Worm (Caenorhabditis elegans): Measurements from ENCODE around the gene K07D4.4.

K07D4.4 gene

DNA sequence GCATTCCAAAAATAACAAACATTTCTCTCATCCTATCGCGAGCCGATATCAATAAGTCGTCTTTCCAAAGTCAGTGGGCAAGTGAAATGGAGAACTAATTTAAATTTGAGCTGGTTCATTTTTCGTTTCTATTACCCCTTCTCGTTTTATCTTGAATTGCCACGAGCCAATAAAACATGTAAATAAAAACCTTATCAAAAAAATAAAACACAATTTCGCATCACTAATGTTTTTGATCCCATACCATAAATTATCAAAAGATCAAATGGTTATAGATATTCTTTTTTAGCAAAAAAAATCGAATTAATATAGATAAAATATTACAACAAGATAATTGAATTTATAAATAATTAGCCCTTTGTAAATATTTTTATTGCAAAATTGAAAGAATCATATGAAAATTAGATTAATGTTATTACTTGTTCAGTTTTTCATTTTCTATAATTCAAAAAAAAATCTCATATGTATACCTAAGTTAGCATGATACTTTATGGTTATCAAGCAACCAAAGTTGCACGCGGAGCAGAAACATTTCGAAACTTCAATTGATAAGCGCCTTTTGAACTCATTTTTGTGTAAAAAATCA is 39.4 kb downstream of the K07D4.4 start, which contains the start of gene Y14H12A.1:
Gene Y14H12A.1 (plus strand): TSS at position 536 of the 586 bp plus-strand sequence.
- TF ChIP-seq tbx-37 (GFP tag; conservative IDR thresholded peaks at IDR 0.05) (no peak), hnd-1 (tag; optimal IDR thresholded peaks at IDR 0.05) (no peak), sea-1 (GFP tag; conservative IDR thresholded peaks at IDR 0.05) (no peak), ceh-36 (tag; optimal IDR thresholded peaks at IDR 0.05) (no peak), F13C5.2 (tag; optimal IDR thresholded peaks at IDR 0.05) (no peak), flt-1 (GFP tag; IDR thresholded peaks at IDR 0.05) (no peak), hmg-4 (GFP tag; optimal IDR thresholded peaks at IDR 0.05) (no peak), tbx-11 (GFP tag; IDR thresholded peaks at IDR 0.05) (no peak), scrt-1 (GFP tag; IDR thresholded peaks at IDR 0.05) (no peak), ama-1 (optimal IDR thresholded peaks at IDR 0.05) (no peak), ceh-13 (GFP tag; optimal IDR thresholded peaks at IDR 0.05) (no peak), hmbx-1 (tag; optimal IDR thresholded peaks at IDR 0.05) (no peak), aly-1 (tag; optimal IDR thresholded peaks at IDR 0.05) (no peak), B0310.2 (tag; optimal IDR thresholded peaks at IDR 0.05) (no peak), pes-1 (GFP tag; IDR thresholded peaks at IDR 0.05) (no peak)

DNA sequence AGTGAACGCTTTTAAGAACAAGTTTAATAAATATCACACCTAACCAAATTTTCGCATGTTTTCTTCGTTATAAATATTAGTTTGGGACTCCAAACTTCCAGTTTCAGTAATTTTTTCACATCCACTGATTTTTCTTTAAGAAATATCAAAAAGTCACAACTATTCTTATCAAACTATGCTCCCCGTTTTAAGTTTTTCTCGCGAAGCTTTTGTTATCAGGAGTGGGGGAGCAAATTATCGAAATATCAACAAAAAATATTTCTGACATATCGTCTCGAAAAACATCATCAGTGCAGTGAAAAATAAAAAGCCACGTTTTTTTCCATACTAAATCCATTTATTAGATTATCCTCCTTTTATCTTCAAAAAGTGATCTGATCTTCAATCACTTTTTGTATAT is 40.2 kb downstream of the K07D4.4 start:
- no peak for TF ChIP-seq hnd-1 (tag; optimal IDR thresholded peaks at IDR 0.05)
- no peak for TF ChIP-seq F13C5.2 (tag; optimal IDR thresholded peaks at IDR 0.05)
- no peak for TF ChIP-seq hmg-4 (GFP tag; optimal IDR thresholded peaks at IDR 0.05)
- TF ChIP-seq hmbx-1 (tag; optimal IDR thresholded peaks at IDR 0.05) = no peak
- TF ChIP-seq tbx-11 (GFP tag; IDR thresholded peaks at IDR 0.05) = no peak
- no peak for TF ChIP-seq ceh-36 (tag; optimal IDR thresholded peaks at IDR 0.05)
- TF ChIP-seq sea-1 (GFP tag; conservative IDR thresholded peaks at IDR 0.05) = no peak
- TF ChIP-seq ama-1 (optimal IDR thresholded peaks at IDR 0.05) = no peak

DNA sequence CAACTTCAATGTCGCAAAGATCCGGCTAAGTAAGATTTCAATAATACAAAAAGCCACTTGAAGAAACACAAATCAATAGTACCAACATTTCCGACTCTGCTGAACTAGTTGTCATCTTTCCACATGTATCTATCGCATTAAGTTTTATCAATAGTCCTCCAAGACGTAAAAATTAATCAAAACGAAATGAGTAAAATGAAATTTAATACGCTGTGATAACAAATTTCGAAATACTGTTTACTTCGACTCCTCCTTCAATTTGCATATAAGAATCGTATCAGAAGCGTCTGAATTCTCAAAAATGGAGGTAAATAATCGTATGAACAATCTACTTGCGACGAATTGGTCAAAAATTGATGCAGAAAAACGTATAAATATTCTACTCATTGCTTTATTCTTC is 41.5 kb downstream of the K07D4.4 start:
- no peak for TF ChIP-seq tbx-37 (GFP tag; conservative IDR thresholded peaks at IDR 0.05)

DNA sequence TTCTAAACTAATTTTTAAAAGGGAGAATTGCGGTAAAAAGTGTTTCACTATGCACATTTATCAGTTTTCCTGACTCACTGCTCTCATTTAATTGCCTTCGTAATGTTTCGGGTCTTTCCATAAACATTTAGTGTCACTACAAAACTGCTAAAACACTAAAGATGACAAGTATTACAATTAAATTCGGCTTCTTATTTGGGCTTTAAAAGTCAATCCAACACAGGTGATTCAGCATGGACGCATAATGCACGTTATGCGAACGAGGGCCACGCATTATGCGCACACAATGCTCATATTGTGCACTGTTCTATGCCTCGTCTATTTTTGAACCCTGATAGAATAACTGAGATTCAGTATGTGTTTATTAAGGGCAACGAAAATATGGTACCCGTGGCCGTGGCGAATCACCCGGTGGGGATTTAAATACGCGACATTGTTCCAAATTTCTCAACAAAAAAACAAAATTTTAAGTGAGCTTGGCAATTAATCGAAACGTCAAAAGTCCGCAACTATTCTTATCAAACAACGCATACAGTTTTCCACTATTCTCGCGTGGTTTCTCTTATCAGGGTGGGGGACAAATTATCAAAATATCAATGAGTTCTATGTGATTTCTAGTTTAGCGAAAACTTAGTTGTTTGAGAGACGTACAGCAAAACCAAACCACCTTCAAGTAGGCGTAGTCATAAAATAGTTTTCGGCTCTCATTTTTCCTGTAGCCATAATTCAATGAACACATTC is 42.4 kb downstream of the K07D4.4 start, which contains the start of gene Y14H12A.2:
Gene Y14H12A.2 (minus strand): TSS at position 51 of the 741 bp plus-strand sequence.
- no peak for TF ChIP-seq ceh-36 (tag; optimal IDR thresholded peaks at IDR 0.05)
- TF ChIP-seq ceh-13 (GFP tag; optimal IDR thresholded peaks at IDR 0.05) = no peak
- no peak for TF ChIP-seq ama-1 (optimal IDR thresholded peaks at IDR 0.05)
- no peak for TF ChIP-seq tra-4 (tag; optimal IDR thresholded peaks at IDR 0.05)
- no peak for TF ChIP-seq pes-1 (GFP tag; IDR thresholded peaks at IDR 0.05)
- TF ChIP-seq hmbx-1 (tag; optimal IDR thresholded peaks at IDR 0.05) = no peak
- no peak for TF ChIP-seq ets-7 (tag; optimal IDR thresholded peaks at IDR 0.05)
- TF ChIP-seq tbx-37 (GFP tag; conservative IDR thresholded peaks at IDR 0.05) = no peak
- TF ChIP-seq B0310.2 (tag; optimal IDR thresholded peaks at IDR 0.05) = no peak
- no peak for TF ChIP-seq hnd-1 (tag; optimal IDR thresholded peaks at IDR 0.05)

DNA sequence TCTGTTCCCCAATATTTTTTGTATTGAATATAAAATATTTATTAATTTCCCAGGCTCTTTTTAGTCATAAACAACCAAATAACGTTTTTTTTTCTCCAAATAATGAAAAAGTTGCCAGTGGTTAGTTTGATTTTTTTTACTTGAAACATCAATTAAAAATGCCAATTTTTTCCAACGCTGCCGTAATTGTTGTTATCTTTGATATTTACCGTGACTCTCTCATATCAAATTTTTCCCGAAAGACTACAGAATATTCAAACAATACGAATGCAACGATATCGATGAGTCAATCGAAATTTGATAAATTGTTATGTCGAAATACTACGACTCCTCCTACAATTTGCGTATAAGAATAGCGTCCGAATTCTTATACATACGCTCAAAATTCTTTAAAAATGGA is 45.3 kb downstream of the K07D4.4 start, which contains the start of gene K10G6.5:
Gene K10G6.5 (plus strand): TSS at position 345 of the 400 bp plus-strand sequence.
- no peak for TF ChIP-seq scrt-1 (GFP tag; IDR thresholded peaks at IDR 0.05)

DNA sequence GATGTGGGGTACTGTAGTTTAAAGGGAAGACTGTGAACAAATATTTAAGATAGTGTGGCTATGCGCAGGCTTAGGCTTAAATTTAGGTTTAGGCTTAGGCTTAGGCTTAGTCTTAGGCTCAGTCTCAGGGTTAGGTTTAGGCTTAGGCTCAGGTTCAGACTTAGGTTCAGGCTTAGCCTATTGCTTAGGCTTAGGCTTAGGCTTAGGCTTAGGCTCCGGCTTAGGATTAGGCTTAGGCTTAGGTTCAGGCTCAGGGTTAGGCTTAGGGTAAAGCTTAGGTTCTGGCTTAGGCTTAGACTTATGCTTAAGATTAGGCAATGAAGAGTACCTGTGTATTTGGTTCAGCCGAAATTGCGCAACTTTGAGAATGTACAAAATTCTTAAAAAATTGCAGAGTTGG is 48.0 kb downstream of the K07D4.4 start:
- TF ChIP-seq ceh-36 (tag; optimal IDR thresholded peaks at IDR 0.05) (peak; percentile 88), hmg-4 (GFP tag; optimal IDR thresholded peaks at IDR 0.05) (no peak)

DNA sequence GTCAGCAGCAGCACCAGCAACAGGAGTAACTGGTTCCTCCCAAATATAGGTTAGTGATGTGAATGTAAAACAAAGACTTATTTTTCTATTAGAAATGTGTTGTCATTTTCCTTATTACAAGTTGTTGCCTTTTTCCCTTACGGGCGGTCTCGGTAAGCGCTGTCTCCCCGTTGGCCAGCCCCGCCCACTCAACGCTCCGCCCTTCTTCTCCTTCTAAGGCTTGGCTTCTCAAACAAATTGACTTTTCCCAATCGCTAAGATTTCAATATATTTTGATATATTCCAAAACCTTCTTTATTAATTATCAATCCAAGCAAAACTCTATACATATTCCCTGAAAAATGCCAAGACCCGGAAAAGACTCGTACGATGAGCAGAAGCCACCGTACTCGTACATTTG is 49.9 kb downstream of the K07D4.4 start, which contains the start of gene lin-31:
Gene lin-31 (plus strand): TSS at position 237 of the 400 bp plus-strand sequence.
- TF ChIP-seq ceh-36 (tag; optimal IDR thresholded peaks at IDR 0.05) (no peak), hnd-1 (tag; optimal IDR thresholded peaks at IDR 0.05) (no peak), hmbx-1 (tag; optimal IDR thresholded peaks at IDR 0.05) (no peak), tbx-11 (GFP tag; IDR thresholded peaks at IDR 0.05) (no peak), pes-1 (GFP tag; IDR thresholded peaks at IDR 0.05) (no peak), F13C5.2 (tag; optimal IDR thresholded peaks at IDR 0.05) (no peak), tra-4 (tag; optimal IDR thresholded peaks at IDR 0.05) (no peak), B0310.2 (tag; optimal IDR thresholded peaks at IDR 0.05) (no peak), aly-1 (tag; optimal IDR thresholded peaks at IDR 0.05) (no peak), ceh-13 (GFP tag; optimal IDR thresholded peaks at IDR 0.05) (no peak), ets-7 (tag; optimal IDR thresholded peaks at IDR 0.05) (no peak), scrt-1 (GFP tag; IDR thresholded peaks at IDR 0.05) (no peak), sea-1 (GFP tag; conservative IDR thresholded peaks at IDR 0.05) (no peak), hmg-4 (GFP tag; optimal IDR thresholded peaks at IDR 0.05) (no peak), tbx-37 (GFP tag; conservative IDR thresholded peaks at IDR 0.05) (no peak), ama-1 (optimal IDR thresholded peaks at IDR 0.05) (no peak)

All from whole organism, early embryonic.